Worm (Caenorhabditis elegans): ENCODE measurements around the gene M151.3.

The M151.3 gene

DNA sequence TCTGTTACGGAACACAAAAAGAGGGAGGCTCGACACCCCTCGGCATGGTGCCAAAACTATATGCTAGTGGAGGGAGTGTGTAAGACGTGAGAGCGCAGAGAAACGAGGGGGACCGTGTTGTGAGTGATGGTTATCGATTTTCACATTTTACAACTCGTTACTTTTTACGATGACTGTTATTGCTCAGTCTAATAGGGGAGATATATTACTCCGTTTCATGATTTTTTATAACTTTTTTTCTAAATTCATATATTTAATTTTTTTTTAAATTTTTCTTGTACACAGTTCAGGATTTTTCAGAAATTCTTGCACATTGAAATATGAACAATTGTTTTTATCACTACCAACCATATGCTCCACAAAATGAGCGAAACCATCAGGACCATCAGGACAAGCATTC, 28.4 kb downstream of the M151.3 start, which contains the start of gene F19B10.5:
F19B10.5 (plus strand) TSS at position 301 of the 400 bp plus-strand sequence.
- TF ChIP-seq efl-1 (optimal IDR thresholded peaks at IDR 0.05) (no peak), efl-1 (GFP tag; optimal IDR thresholded peaks at IDR 0.05 in 1 of 2) (peak in 1 of 2 experiments; percentile 31), ceh-8 (GFP tag; optimal IDR thresholded peaks at IDR 0.05) (no peak), hlh-17 (GFP tag; optimal IDR thresholded peaks at IDR 0.05; ENCODE audit: borderline replicate concordance) (no peak)

DNA sequence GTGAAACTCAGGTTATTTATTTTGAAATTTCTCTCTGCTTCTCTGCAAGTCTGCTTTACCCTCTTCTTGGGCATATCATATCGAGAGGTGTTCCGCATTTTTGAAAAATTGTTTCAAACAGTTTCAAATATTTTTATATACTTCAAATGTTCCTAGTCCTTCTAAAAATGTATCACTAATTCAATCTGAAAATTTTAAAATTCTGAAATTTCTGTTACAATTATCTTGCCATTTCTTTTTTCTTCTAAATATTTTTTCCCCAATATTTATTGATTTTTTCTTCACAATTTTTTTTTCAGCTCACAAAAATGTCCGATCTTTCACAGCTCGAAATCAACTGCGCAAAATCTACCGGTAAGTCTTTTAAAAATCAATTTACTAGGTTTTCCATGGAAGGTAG, 32.8 kb downstream of the M151.3 start, which contains the start of gene F19B10.4:
F19B10.4 (plus strand) TSS at position 301 of the 400 bp plus-strand sequence.
- TF ChIP-seq ces-1 (GFP tag; optimal IDR thresholded peaks at IDR 0.05) = no peak
- no peak for TF ChIP-seq ets-5 (GFP tag; IDR thresholded peaks at IDR 0.05)
- no peak for TF ChIP-seq elt-3 (tag; optimal IDR thresholded peaks at IDR 0.05)
- no peak for TF ChIP-seq C16A3.4 (tag; optimal IDR thresholded peaks at IDR 0.05)
- no peak for TF ChIP-seq unc-30 (tag; optimal IDR thresholded peaks at IDR 0.05)
- TF ChIP-seq ama-1 (optimal IDR thresholded peaks at IDR 0.05) = no peak
- no peak for TF ChIP-seq unc-86 (tag; optimal IDR thresholded peaks at IDR 0.05)

DNA sequence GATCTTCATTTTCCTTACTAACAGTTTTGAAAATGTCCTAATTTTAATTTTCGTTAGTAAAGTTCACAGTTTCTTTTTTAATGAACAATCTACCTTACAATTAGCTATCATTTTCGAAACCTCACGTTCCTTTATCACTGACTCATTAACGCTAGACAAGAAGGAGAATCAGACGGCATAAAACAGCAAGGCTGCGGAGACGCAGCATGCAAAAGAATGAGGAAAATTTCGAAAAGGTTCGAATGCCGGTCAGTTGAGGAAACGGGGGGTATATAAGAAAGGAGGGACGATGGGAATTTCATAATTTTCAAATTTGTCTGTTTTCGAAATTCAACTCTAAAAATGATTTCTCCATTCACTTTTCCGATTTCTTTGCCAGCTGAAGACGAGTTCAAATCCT, 35.0 kb downstream of the M151.3 start, which contains the start of gene F19B10.13:
F19B10.13 (plus strand) TSS at position 343 of the 400 bp plus-strand sequence.
- TF ChIP-seq dsc-1 (tag; optimal IDR thresholded peaks at IDR 0.05) (no peak), hlh-4 (tag; optimal IDR thresholded peaks at IDR 0.05) (no peak), ces-1 (GFP tag; optimal IDR thresholded peaks at IDR 0.05) (no peak), nhr-84 (tag; optimal IDR thresholded peaks at IDR 0.05) (no peak), mab-9 (GFP tag; IDR thresholded peaks at IDR 0.05) (no peak), elt-3 (tag; optimal IDR thresholded peaks at IDR 0.05) (peak in 1 of 6 experiments; percentile 9), mdl-1 (tag; optimal IDR thresholded peaks at IDR 0.05) (no peak), zip-4 (GFP tag; optimal IDR thresholded peaks at IDR 0.05) (no peak), lir-3 (tag; optimal IDR thresholded peaks at IDR 0.05; ENCODE audit: poor library complexity) (no peak), ceh-90 (tag; optimal IDR thresholded peaks at IDR 0.05) (no peak), snu-23 (GFP tag; optimal IDR thresholded peaks at IDR 0.05) (no peak), efl-3 (GFP tag; optimal IDR thresholded peaks at IDR 0.05) (no peak), tbx-2 (tag; optimal IDR thresholded peaks at IDR 0.05) (no peak), egl-27 (tag; optimal IDR thresholded peaks at IDR 0.05) (no peak), lsy-2 (tag; optimal IDR thresholded peaks at IDR 0.05) (no peak), hpl-2 (GFP tag; optimal IDR thresholded peaks at IDR 0.05) (no peak), jun-1 (tag; optimal IDR thresholded peaks at IDR 0.05) (no peak), aly-2 (tag; optimal IDR thresholded peaks at IDR 0.05) (no peak), zag-1 (tag; optimal IDR thresholded peaks at IDR 0.05) (no peak), efl-1 (optimal IDR thresholded peaks at IDR 0.05) (peak; percentile 20 to 29), efl-1 (GFP tag; optimal IDR thresholded peaks at IDR 0.05 in 1 of 2) (no peak), fkh-10 (GFP tag; optimal IDR thresholded peaks at IDR 0.05) (no peak), C16A3.4 (tag; optimal IDR thresholded peaks at IDR 0.05) (no peak), nhr-47 (tag; optimal IDR thresholded peaks at IDR 0.05) (no peak), lin-14 (GFP tag; optimal IDR thresholded peaks at IDR 0.05) (peak; percentile 49), lin-39 (tag; optimal IDR thresholded peaks at IDR 0.05) (no peak), ceh-88 (GFP tag; IDR thresholded peaks at IDR 0.05) (no peak), tlp-1 (tag; optimal IDR thresholded peaks at IDR 0.05) (no peak), elt-2 (tag; optimal IDR thresholded peaks at IDR 0.05) (peak; percentile 41), pqm-1 (tag; optimal IDR thresholded peaks at IDR 0.05) (no peak), lin-35 (GFP tag; optimal IDR thresholded peaks at IDR 0.05) (peak in 1 of 2 experiments; percentile 45), aha-1 (tag; optimal IDR thresholded peaks at IDR 0.05) (no peak), hlh-17 (GFP tag; optimal IDR thresholded peaks at IDR 0.05; ENCODE audit: borderline replicate concordance) (no peak), ztf-11 (tag; optimal IDR thresholded peaks at IDR 0.05) (no peak), egl-13 (tag; optimal IDR thresholded peaks at IDR 0.05) (no peak), snpc-4 (tag; optimal IDR thresholded peaks at IDR 0.05) (no peak), mep-1 (tag; optimal IDR thresholded peaks at IDR 0.05) (no peak), rnt-1 (tag; optimal IDR thresholded peaks at IDR 0.05) (peak; percentile 27), unc-30 (tag; optimal IDR thresholded peaks at IDR 0.05) (no peak), unc-98 (GFP tag; IDR thresholded peaks at IDR 0.05) (no peak), fkh-8 (tag; optimal IDR thresholded peaks at IDR 0.05) (no peak), nhr-20 (tag; optimal IDR thresholded peaks at IDR 0.05) (no peak), F16B12.6 (tag; optimal IDR thresholded peaks at IDR 0.05) (no peak), pag-3 (tag; optimal IDR thresholded peaks at IDR 0.05; ENCODE audit: borderline replicate concordance, insufficient read depth) (no peak)

Measured in whole organism, L1 larva.